Worm (Caenorhabditis elegans): ENCODE results near the gene abts-3.

Gene abts-3

DNA sequence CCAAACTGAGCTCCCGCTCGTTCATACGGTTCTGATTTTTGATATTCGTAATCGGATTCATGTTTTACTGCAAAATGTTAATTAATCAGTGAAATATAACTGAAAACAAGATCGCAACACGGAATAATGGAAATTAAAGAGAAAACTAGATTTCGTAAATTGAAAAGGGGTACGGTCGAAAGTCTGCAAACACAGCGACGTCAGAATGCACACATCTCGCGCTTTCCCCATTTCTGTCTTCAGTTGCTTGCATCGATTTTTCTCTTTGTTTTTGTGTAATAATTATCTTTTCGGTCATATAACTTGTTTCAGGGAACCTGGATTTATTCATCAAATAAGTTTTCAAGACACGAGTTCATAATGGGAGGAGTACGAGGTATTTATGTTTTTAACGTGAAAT is 64.2 kb downstream of the abts-3 start, which contains the start of the genes rbmx-2 and C30B5.2:
rbmx-2 (minus strand) TSS at position 74 of the 400 bp plus-strand sequence.
C30B5.2 (plus strand) TSS at position 306 of the 400 bp plus-strand sequence.
- no peak for TF ChIP-seq W03F9.2 (tag; optimal IDR thresholded peaks at IDR 0.05)
- TF ChIP-seq dao-5 (tag; optimal IDR thresholded peaks at IDR 0.05), result no peak
- no peak for TF ChIP-seq him-1 (tag; optimal IDR thresholded peaks at IDR 0.05)

DNA sequence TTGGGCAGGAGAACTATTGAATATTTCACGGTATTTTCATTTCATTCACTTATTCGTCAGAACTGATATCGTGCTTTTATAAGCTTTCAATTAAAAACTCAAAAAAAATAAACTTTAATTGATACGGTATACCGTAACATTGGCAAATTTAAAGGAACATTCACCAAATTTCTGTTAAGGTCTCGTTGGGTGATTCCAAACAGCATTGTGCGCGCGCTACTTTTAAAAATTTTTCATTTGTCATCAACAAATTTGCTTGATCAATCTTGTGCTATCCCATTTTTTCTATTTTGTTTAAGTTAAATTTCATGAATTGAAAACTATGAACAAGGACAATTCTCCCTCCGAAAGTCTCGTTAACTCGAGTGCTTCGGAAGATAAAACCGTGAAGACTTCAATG is 65.8 kb downstream of the abts-3 start, which contains the start of gene szy-4:
szy-4 (plus strand) TSS at position 229 of the 400 bp plus-strand sequence.
- TF ChIP-seq dao-5 (tag; optimal IDR thresholded peaks at IDR 0.05) (no peak), W03F9.2 (tag; optimal IDR thresholded peaks at IDR 0.05) (no peak), him-1 (tag; optimal IDR thresholded peaks at IDR 0.05) (no peak)

DNA sequence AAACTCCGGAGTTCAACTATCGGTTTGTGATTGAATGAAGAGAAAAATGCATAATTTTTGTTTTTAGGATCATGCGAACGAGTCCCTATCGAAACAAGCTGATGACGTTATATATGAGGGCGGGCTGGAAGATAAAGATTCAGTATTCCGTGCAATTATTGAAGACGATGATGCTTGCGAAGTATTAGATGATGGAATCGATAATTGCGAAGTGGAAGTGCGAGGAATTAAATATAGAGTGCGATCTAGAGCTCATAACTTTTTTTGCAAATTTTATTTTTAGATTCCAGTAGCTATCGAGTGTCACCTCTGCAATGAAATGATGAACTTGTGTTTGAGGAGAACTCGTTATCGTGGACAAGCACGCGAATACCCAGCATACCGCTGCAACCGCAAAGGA is 66.3 kb downstream of the abts-3 start:
- TF ChIP-seq him-1 (tag; optimal IDR thresholded peaks at IDR 0.05) (no peak), W03F9.2 (tag; optimal IDR thresholded peaks at IDR 0.05) (no peak), dao-5 (tag; optimal IDR thresholded peaks at IDR 0.05) (no peak)

DNA sequence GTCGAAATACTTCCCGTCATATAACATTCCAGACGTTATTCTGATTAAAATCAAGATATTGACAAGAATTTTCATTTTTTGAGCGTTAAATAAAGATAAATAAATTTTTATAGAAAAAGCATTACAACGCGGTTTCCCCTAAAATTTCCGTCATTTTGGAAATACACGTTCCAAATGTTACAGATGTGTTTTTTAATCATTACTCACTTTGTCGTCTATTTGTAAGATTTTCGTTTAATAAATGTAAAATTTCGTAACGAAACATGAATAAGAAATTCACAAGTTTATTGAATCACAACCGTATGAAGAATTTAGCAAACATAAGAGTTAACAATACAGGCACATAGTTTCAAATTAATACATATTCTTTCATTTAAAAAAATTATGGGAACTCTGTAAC is 70.2 kb downstream of the abts-3 start, which contains the start of gene C30B5.17:
C30B5.17 (minus strand) TSS at position 101 of the 400 bp plus-strand sequence.
- TF ChIP-seq dao-5 (tag; optimal IDR thresholded peaks at IDR 0.05), result no peak
- no peak for TF ChIP-seq W03F9.2 (tag; optimal IDR thresholded peaks at IDR 0.05)
- no peak for TF ChIP-seq him-1 (tag; optimal IDR thresholded peaks at IDR 0.05)
